Worm (Caenorhabditis elegans) whole organism, L2 larva: ENCODE results near the gene C18B2.4.

Source experiments
- mdl-1 ChIP-seq, 2 experiments: fragments of 150-350 bp in 1 of 2; sonication (generic microtip) in 1 of 2; optimal IDR thresholded peaks; 2 replicates each; lab custom pipeline; 2017; ENCODE audit warnings: missing biosample characterization in 2 of 2, missing genetic modification characterization in 2 of 2
- nhr-6 ChIP-seq: fragments of 150-350 bp; optimal IDR thresholded peaks from 2 replicates; lab custom pipeline; 2014; ENCODE audit warnings: missing biosample characterization, missing genetic modification characterization

ce11 chrX:3602622-3603021 is 2.9 kb downstream of the C18B2.4 start:
- TF ChIP-seq nhr-6 (tag; lab: Kevin White, UChicago): no peak
- TF ChIP-seq mdl-1 (tag; optimal IDR thresholded peaks at IDR 0.05; lab: Kevin White, UChicago): no peak
